Worm (Caenorhabditis elegans) whole organism, L1 larva: Measurements from ENCODE around the gene dpy-17.
A peak's percentile ranks its signal among the peaks of the same experiment; 100 is the strongest.

Experiments
- C16A3.4 ChIP-seq: fragments of 150-350 bp; optimal IDR thresholded peaks from 2 replicates; lab custom pipeline; 2014; ENCODE audit warnings: missing biosample characterization, missing genetic modification characterization
- aly-2 ChIP-seq: fragments of 150-350 bp; optimal IDR thresholded peaks from 2 replicates; lab custom pipeline; 2014; ENCODE audit warnings: missing biosample characterization, missing genetic modification characterization
- blmp-1 ChIP-seq: fragments of 150-350 bp; optimal IDR thresholded peaks from 2 replicates; lab custom pipeline; 2014; ENCODE audit warnings: missing biosample characterization, missing genetic modification characterization
- ceh-82 ChIP-seq, 3 experiments: fragments of 150-350 bp in 1 of 3; sonication (generic microtip) in 2 of 3; optimal IDR thresholded peaks; 2 replicates each; lab custom pipeline; 2014 to 2017; ENCODE audit warnings: missing biosample characterization in 3 of 3, missing genetic modification characterization in 3 of 3
- ces-1 ChIP-seq: fragments of 150-350 bp; optimal IDR thresholded peaks from 2 replicates; lab custom pipeline; 2014; ENCODE audit warnings: missing biosample characterization, missing genetic modification reagents, missing genetic modification characterization
- dpl-1 ChIP-seq, 3 experiments: fragments of 150-350 bp in 2 of 3; sonication (generic microtip) in 1 of 3; optimal IDR thresholded peaks; 2 replicates each; lab custom pipeline; 2014 to 2017; ENCODE audit warnings: missing biosample characterization in 3 of 3, missing genetic modification characterization in 3 of 3, missing genetic modification reagents in 3 of 3
- egl-13 ChIP-seq: sonication (generic microtip); optimal IDR thresholded peaks from 2 replicates; lab custom pipeline; 2016; ENCODE audit warnings: missing genotype, missing genetic modification reagents, missing genetic modification characterization, missing compliant biosample characterization
- elt-2 ChIP-seq: sonication (generic microtip); optimal IDR thresholded peaks from 2 replicates; lab custom pipeline; 2016; ENCODE audit warnings: missing genetic modification characterization, mild to moderate bottlenecking, inconsistent platforms, missing compliant biosample characterization, missing genetic modification reagents
- fkh-10 ChIP-seq: sonication (generic microtip); optimal IDR thresholded peaks from 2 replicates; lab custom pipeline; 2017; ENCODE audit warnings: missing biosample characterization, missing genetic modification reagents, missing genetic modification characterization
- fkh-4 ChIP-seq: sonication (generic microtip); optimal IDR thresholded peaks from 2 replicates; lab custom pipeline; 2016; ENCODE audit warnings: missing compliant biosample characterization, missing genetic modification characterization, borderline replicate concordance
- fkh-8 ChIP-seq: sonication (generic microtip); optimal IDR thresholded peaks from 2 replicates; lab custom pipeline; 2016; ENCODE audit warnings: mild to moderate bottlenecking, missing genetic modification characterization, missing compliant biosample characterization
- hlh-4 ChIP-seq: sonication (generic microtip); optimal IDR thresholded peaks from 2 replicates; lab custom pipeline; 2016; ENCODE audit warnings: mild to moderate bottlenecking, missing genetic modification characterization, missing compliant biosample characterization
- irx-1 ChIP-seq: sonication (generic microtip); optimal IDR thresholded peaks from 2 replicates; lab custom pipeline; 2016; ENCODE audit warnings: missing genetic modification characterization, missing compliant biosample characterization
- isw-1 ChIP-seq: fragments of 200-800 bp; sonication (Bioruptor generic); IDR thresholded peaks from 2 replicates; pipeline ENCODE4 v1.3.6; 2022; ENCODE audit warnings: missing genetic modification characterization, missing compliant biosample characterization
- jun-1 ChIP-seq: fragments of 150-350 bp; optimal IDR thresholded peaks from 2 replicates; lab custom pipeline; 2014; ENCODE audit warnings: missing biosample characterization, missing genetic modification reagents, missing genetic modification characterization
- lin-13 ChIP-seq: fragments of 150-350 bp; optimal IDR thresholded peaks from 2 replicates; lab custom pipeline; 2014; ENCODE audit warnings: missing biosample characterization, missing genetic modification reagents, missing genetic modification characterization
- lin-39 ChIP-seq: fragments of 150-350 bp; optimal IDR thresholded peaks from 2 replicates; lab custom pipeline; 2014; ENCODE audit warnings: missing biosample characterization, missing genetic modification reagents, missing genetic modification characterization
- lir-3 ChIP-seq: sonication (generic microtip); optimal IDR thresholded peaks from 2 replicates; lab custom pipeline; 2016; ENCODE audit warnings: mild to moderate bottlenecking, missing genetic modification characterization, moderate library complexity, missing compliant biosample characterization; ENCODE audit not compliant: poor library complexity
- lsy-2 ChIP-seq, 2 experiments: fragments of 150-350 bp; optimal IDR thresholded peaks; 2 replicates each; lab custom pipeline; 2014; ENCODE audit warnings: missing biosample characterization in 2 of 2, missing genetic modification characterization in 2 of 2
- mab-9 ChIP-seq: fragments of 200-800 bp; sonication (Bioruptor generic); IDR thresholded peaks from 2 replicates; pipeline ENCODE4 v1.3.6; 2022; ENCODE audit warnings: missing genetic modification reagents, missing genetic modification characterization, missing compliant biosample characterization
- mdl-1 ChIP-seq, 2 experiments: fragments of 150-350 bp; optimal IDR thresholded peaks; 2 replicates each; lab custom pipeline; 2014 to 2017; ENCODE audit warnings: missing biosample characterization in 2 of 2, missing genetic modification characterization in 2 of 2, inconsistent platforms in 1 of 2
- nhr-20 ChIP-seq: sonication (generic microtip); optimal IDR thresholded peaks from 2 replicates; lab custom pipeline; 2016; ENCODE audit warnings: mild to moderate bottlenecking, missing genetic modification characterization, missing compliant biosample characterization
- nhr-47 ChIP-seq: sonication (generic microtip); optimal IDR thresholded peaks from 2 replicates; lab custom pipeline; 2016; ENCODE audit warnings: mild to moderate bottlenecking, missing genetic modification characterization, moderate library complexity, missing compliant biosample characterization
- nhr-76 ChIP-seq: sonication (generic microtip); optimal IDR thresholded peaks from 2 replicates; lab custom pipeline; 2017; ENCODE audit warnings: missing biosample characterization, missing genetic modification characterization
- nhr-85 ChIP-seq: sonication (generic microtip); peaks from one replicate; lab custom pipeline; 2016; ENCODE audit warnings: missing genetic modification characterization, inconsistent platforms, missing compliant biosample characterization
- pag-3 ChIP-seq: sonication (generic microtip); optimal IDR thresholded peaks from 2 replicates; lab custom pipeline; 2017; ENCODE audit warnings: missing genetic modification characterization, mild to moderate bottlenecking, missing compliant biosample characterization, antibody characterized with exemption, borderline replicate concordance; ENCODE audit not compliant: insufficient read depth
- pqm-1 ChIP-seq: sonication (generic microtip); optimal IDR thresholded peaks from 3 replicates; lab custom pipeline; 2017; ENCODE audit warnings: missing biosample characterization, missing genetic modification characterization
- snpc-4 ChIP-seq: fragments of 150-350 bp; optimal IDR thresholded peaks from 2 replicates; lab custom pipeline; 2014; ENCODE audit warnings: missing biosample characterization, missing genetic modification characterization
- sox-4 ChIP-seq: sonication (generic microtip); optimal IDR thresholded peaks from 2 replicates; lab custom pipeline; 2016; ENCODE audit warnings: missing genetic modification characterization, missing compliant biosample characterization
- sptf-1 ChIP-seq: fragments of 150-350 bp; optimal IDR thresholded peaks from 2 replicates; lab custom pipeline; 2014; ENCODE audit warnings: missing biosample characterization, missing genetic modification characterization
- sup-37 ChIP-seq: fragments of 200-800 bp; sonication (Bioruptor generic); optimal IDR thresholded peaks from 2 replicates; lab custom pipeline; 2018; ENCODE audit warnings: mild to moderate bottlenecking, missing genetic modification characterization, missing compliant biosample characterization
- tbx-2 ChIP-seq: sonication (generic microtip); optimal IDR thresholded peaks from 2 replicates; lab custom pipeline; 2016; ENCODE audit warnings: missing genetic modification characterization, missing compliant biosample characterization
- unc-62 ChIP-seq: fragments of 150-350 bp; optimal IDR thresholded peaks from 2 replicates; lab custom pipeline; 2014; ENCODE audit warnings: missing biosample characterization, missing genetic modification reagents, missing genetic modification characterization
- unc-86 ChIP-seq: sonication (generic microtip); optimal IDR thresholded peaks from 2 replicates; lab custom pipeline; 2016; ENCODE audit warnings: missing genetic modification characterization, missing compliant biosample characterization
- vab-15 ChIP-seq: sonication (generic microtip); optimal IDR thresholded peaks from 2 replicates; lab custom pipeline; 2017; ENCODE audit warnings: missing genotype, mild to moderate bottlenecking, missing genetic modification characterization, missing compliant biosample characterization
- xbp-1 ChIP-seq: sonication (generic microtip); optimal IDR thresholded peaks from 2 replicates; lab custom pipeline; 2016; ENCODE audit warnings: missing genetic modification characterization, missing compliant biosample characterization
- zip-4 ChIP-seq: fragments of 200-800 bp; sonication (Bioruptor generic); optimal IDR thresholded peaks from 2 replicates; lab custom pipeline; 2018; ENCODE audit warnings: mild to moderate bottlenecking, missing genetic modification characterization, moderate library complexity, missing compliant biosample characterization
- ztf-11 ChIP-seq, 2 experiments: sonication (generic microtip); optimal IDR thresholded peaks; 2 replicates each; lab custom pipeline; 2016 to 2017; ENCODE audit warnings: missing genetic modification characterization in 2 of 2, missing biosample characterization in 1 of 2, missing compliant biosample characterization in 1 of 2

dpy-17 gene

DNA sequence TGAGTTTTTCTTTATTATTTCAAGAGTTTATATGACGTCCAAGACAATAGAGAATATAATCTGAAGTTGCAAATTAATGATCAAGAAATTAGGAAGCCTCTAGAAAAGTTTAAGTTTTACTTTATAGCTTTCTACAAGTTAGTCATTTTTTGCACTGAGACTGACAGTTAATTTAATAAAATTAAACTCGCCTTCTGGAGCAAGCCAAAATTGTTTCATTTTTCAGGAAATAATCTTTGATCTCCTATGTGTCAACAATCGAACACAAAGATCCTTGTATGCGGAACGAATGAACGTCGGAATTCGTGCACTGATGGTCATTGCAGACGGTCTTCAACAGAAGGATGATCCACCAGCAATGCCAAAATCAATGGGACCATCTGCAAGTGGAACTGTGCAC lies 5.3 kb downstream of the dpy-17 start:
- TF ChIP-seq unc-62 (GFP tag; lab: Kevin White, UChicago) = no peak
- TF ChIP-seq blmp-1 = no peak
- no peak for TF ChIP-seq fkh-4 (tag; lab: Kevin White, UChicago)
- no peak for TF ChIP-seq fkh-8
- TF ChIP-seq mdl-1 (tag; optimal IDR thresholded peaks at IDR 0.05; lab: Kevin White, UChicago) = no peak
- no peak for TF ChIP-seq vab-15 (tag; lab: Kevin White, UChicago)
- no peak for TF ChIP-seq lir-3 (tag; lab: Kevin White, UChicago)

DNA sequence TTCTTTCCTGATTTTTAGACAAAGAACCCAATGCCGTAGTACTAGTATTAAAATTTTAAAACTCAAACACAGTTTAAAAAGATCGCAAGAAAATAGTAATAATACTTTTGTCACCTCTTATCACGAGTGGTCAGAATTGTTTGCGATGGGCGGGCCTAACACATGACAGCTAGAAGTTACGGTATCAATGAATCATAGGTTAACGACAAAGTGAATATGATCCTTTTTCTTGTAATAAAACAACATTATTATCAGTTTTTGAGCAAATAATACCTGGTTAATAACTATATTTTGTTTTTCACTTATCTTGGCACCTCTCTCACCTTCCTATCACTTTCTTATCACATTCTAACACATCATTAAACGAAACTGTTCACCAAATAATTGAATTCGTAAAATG lies 5.9 kb downstream of the dpy-17 start:
- peak; percentile 14 for TF ChIP-seq elt-2 (tag; lab: Kevin White, UChicago)
- TF ChIP-seq C16A3.4 (tag; lab: Kevin White, UChicago) = no peak

DNA sequence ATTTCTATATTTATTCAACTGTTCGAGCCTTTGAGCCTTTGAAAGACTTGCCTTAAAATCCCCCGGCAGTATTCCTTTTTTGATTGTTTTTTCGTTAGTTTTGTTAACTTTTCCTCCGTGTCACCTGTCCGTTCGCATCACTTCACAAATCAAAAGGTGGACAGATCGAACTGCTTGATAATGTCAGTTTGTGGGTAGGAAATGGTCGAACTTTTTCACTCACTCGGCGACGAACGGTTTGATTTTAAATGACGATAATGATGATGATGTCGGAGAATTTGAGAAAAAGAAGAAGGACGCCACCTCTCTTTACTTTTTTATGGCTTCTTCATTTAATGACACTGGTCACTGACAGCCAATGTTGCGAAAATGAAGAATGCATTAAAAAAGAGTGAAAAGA lies 11.9 kb downstream of the dpy-17 start:
- no peak for TF ChIP-seq unc-86 (tag; lab: Kevin White, UChicago)
- no peak for TF ChIP-seq sox-4
- no peak for TF ChIP-seq mab-9 (GFP tag; lab: Robert Waterston, UW)
- TF ChIP-seq nhr-47 (tag; lab: Kevin White, UChicago) = no peak
- TF ChIP-seq lin-39 = no peak
- TF ChIP-seq pag-3 = no peak
- TF ChIP-seq aly-2 = no peak
- no peak for TF ChIP-seq lin-13 (GFP tag; lab: Kevin White, UChicago)
- no peak for TF ChIP-seq nhr-76 (tag; lab: Kevin White, UChicago)
- no peak for TF ChIP-seq ceh-82 (tag; optimal IDR thresholded peaks at IDR 0.05; lab: Kevin White, UChicago)
- no peak for TF ChIP-seq lsy-2 (tag; optimal IDR thresholded peaks at IDR 0.05; lab: Kevin White, UChicago)
- no peak for TF ChIP-seq egl-13
- TF ChIP-seq snpc-4 (tag; lab: Kevin White, UChicago) = no peak
- no peak for TF ChIP-seq jun-1
- no peak for TF ChIP-seq isw-1 (GFP tag; lab: Robert Waterston, UW)
- no peak for TF ChIP-seq nhr-20 (tag; lab: Kevin White, UChicago)
- no peak for TF ChIP-seq zip-4 (GFP tag; lab: Kevin White, UChicago)
- TF ChIP-seq xbp-1 (tag; lab: Kevin White, UChicago) = no peak
- no peak for TF ChIP-seq hlh-4

DNA sequence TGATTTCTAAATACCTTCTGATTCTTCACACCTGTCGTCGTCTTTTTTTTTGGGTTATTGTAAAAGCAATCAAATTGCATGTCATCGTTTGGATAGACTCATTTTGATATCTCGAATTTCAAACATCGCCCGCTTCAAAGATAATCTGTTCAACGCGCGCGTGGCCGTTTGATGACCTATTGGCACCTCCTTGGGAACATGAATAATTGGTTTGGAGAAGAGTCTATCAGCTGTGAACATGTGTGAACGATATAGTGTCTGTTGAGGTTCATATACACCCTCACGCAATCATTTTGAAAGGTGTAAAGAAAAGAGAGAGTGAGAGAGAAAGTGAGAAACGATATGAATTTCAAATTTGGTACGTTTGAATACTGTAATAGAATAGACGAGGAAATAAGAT lies 13.5 kb downstream of the dpy-17 start:
- TF ChIP-seq sptf-1 (no peak), fkh-10 (GFP tag; lab: Kevin White, UChicago) (no peak), irx-1 (tag; lab: Kevin White, UChicago) (no peak), ztf-11 (tag; optimal IDR thresholded peaks at IDR 0.05; lab: Kevin White, UChicago) (peak in 1 of 2 experiments; percentile 52), nhr-85 (tag; lab: Kevin White, UChicago) (no peak), pqm-1 (tag; lab: Kevin White, UChicago) (no peak), nhr-20 (tag; lab: Kevin White, UChicago) (no peak), dpl-1 (GFP tag; optimal IDR thresholded peaks at IDR 0.05; lab: Kevin White, UChicago) (no peak), ces-1 (no peak), fkh-8 (no peak), tbx-2 (tag; lab: Kevin White, UChicago) (peak; percentile 96), sup-37 (GFP tag; lab: Kevin White, UChicago) (no peak)
- TF ChIP-seq, all 84 proteins: peak for 2
